Worm (Caenorhabditis elegans): ENCODE results near the gene amt-1.

amt-1 gene

ce11 chrX:4523887-4524350, 47.3 kb upstream of the amt-1 start, which contains the start of gene pdi-2 (continued):
- TF ChIP-seq attf-3 (GFP tag; conservative IDR thresholded peaks at IDR 0.05) (no peak), athp-1 (tag; optimal IDR thresholded peaks at IDR 0.05) (peak; percentile 10), ztf-18 (tag; optimal IDR thresholded peaks at IDR 0.05) (peak; percentile 10), rpc-1 (optimal IDR thresholded peaks at IDR 0.05) (no peak), rpc-1 (tag; optimal IDR thresholded peaks at IDR 0.05) (no peak), madf-6 (GFP tag; IDR thresholded peaks at IDR 0.05) (no peak), rec-8 (tag; optimal IDR thresholded peaks at IDR 0.05) (no peak), egl-18 (GFP tag; IDR thresholded peaks at IDR 0.05) (no peak), ceh-79 (tag; optimal IDR thresholded peaks at IDR 0.05) (peak; percentile 11), F37B4.10 (GFP tag; IDR thresholded peaks at IDR 0.05) (no peak), F22D6.2 (tag; optimal IDR thresholded peaks at IDR 0.05) (no peak), egl-44 (GFP tag; IDR thresholded peaks at IDR 0.05) (peak; percentile 53; the same call in 1 of the 2 replicates), gei-17 (GFP tag; optimal IDR thresholded peaks at IDR 0.05) (peak; percentile 41), nhr-80 (tag; optimal IDR thresholded peaks at IDR 0.05) (peak; percentile 54), ztf-6 (GFP tag; IDR thresholded peaks at IDR 0.05) (no peak), mcd-1 (GFP tag; IDR thresholded peaks at IDR 0.05) (peak; percentile 70), F33H1.4 (GFP tag; IDR thresholded peaks at IDR 0.05) (no peak), sptf-2 (GFP tag; optimal IDR thresholded peaks at IDR 0.05) (no peak), mxl-1 (tag; optimal IDR thresholded peaks at IDR 0.05) (no peak), zfh-2 (GFP tag; conservative IDR thresholded peaks at IDR 0.05) (peak; percentile 99), D2030.7 (GFP tag; IDR thresholded peaks at IDR 0.05) (0 out of 2 replicates have a peak, but pooled peaks have one; percentile 18), unc-130 (GFP tag; optimal IDR thresholded peaks at IDR 0.05) (no peak), nfyb-1 (GFP tag; IDR thresholded peaks at IDR 0.05) (peak; percentile 100), Y56A3A.18 (GFP tag; IDR thresholded peaks at IDR 0.05) (no peak), Y95B8A.8 (GFP tag; IDR thresholded peaks at IDR 0.05) (no peak), somi-1 (GFP tag; optimal IDR thresholded peaks at IDR 0.05) (peak; percentile 75), let-607 (tag; optimal IDR thresholded peaks at IDR 0.05) (peak; percentile 96 to 98), ztf-22 (GFP tag; optimal IDR thresholded peaks at IDR 0.05) (no peak), him-1 (tag; optimal IDR thresholded peaks at IDR 0.05) (no peak), hmg-20 (GFP tag; IDR thresholded peaks at IDR 0.05) (no peak), tlf-1 (GFP tag; optimal IDR thresholded peaks at IDR 0.05) (peak; percentile 25), sdz-38 (tag; optimal IDR thresholded peaks at IDR 0.05) (no peak), aptf-2 (GFP tag; conservative IDR thresholded peaks at IDR 0.05) (no peak), lir-1 (GFP tag; conservative IDR thresholded peaks at IDR 0.05) (no peak), ceh-91 (GFP tag; IDR thresholded peaks at IDR 0.05) (no peak), nhr-90 (tag; optimal IDR thresholded peaks at IDR 0.05) (no peak), lin-54 (GFP tag; optimal IDR thresholded peaks at IDR 0.05) (peak; percentile 28), snpc-1.1 (tag; optimal IDR thresholded peaks at IDR 0.05; ENCODE audit: insufficient read depth) (no peak), K11D2.4 (GFP tag; IDR thresholded peaks at IDR 0.05) (peak; percentile 74), K12H6.12 (tag; optimal IDR thresholded peaks at IDR 0.05) (peak; percentile 51), rcor-1 (GFP tag; IDR thresholded peaks at IDR 0.05) (peak; percentile 57), cebp-1 (GFP tag; IDR thresholded peaks at IDR 0.05) (peak; percentile 58; the same call in 1 of the 2 replicates), cebp-1 (tag; optimal IDR thresholded peaks at IDR 0.05) (peak; percentile 65), die-1 (tag; optimal IDR thresholded peaks at IDR 0.05) (no peak), akir-1 (GFP tag; optimal IDR thresholded peaks at IDR 0.05) (no peak), B0019.2 (GFP tag; conservative IDR thresholded peaks at IDR 0.05) (no peak), ceh-27 (GFP tag; optimal IDR thresholded peaks at IDR 0.05) (peak; percentile 86), ekl-4 (GFP tag; IDR thresholded peaks at IDR 0.05) (peak; percentile 59), dox-1 (GFP tag; IDR thresholded peaks at IDR 0.05) (peak; percentile 82)
